Fruit fly (Drosophila melanogaster): ENCODE data around the gene CG13310.

CG13310 gene

DNA sequence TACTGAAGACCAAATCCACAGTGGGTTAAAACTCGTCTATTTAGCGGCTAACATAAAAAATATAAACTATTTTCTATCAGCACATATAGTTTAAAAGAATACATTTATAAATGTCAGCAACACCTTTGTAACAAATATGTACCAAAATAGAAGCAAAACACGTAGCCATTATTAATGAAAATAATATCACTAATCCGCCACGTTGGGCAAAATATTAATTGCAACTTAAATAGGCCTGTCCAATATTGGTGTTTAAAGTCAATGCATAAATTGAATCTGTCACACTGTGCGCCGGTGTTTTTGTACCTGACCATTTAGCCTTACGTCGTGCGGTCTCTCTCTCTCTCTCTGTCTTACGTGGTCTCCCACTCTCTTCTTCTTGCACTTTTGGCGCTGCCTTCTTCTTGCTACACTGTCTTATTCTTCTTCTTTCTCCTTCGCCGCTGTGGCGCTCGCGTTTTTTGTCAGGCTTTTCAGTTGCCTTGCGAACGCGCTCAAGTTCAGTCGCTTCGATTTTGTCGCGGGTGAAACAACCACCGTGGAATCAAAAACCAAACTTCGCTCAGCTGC lies 34.3 kb downstream of the CG13310 start (continued):
- peak; percentile 99 for TF ChIP-seq CG10209 (GFP tag; optimal IDR thresholded peaks at IDR 0.05)
- TF ChIP-seq Sry-δ (GFP tag; optimal IDR thresholded peaks at IDR 0.05), result peak; percentile 65
- peak; percentile 99 for TF ChIP-seq Chrac-16 (GFP tag; optimal IDR thresholded peaks at IDR 0.05)
- TF ChIP-seq inv (GFP tag; IDR thresholded peaks at IDR 0.05; ENCODE audit: partially characterized antibody), result peak; percentile 43; the same call in 1 of the 2 replicates
- TF ChIP-seq CG16863 (GFP tag; optimal IDR thresholded peaks at IDR 0.05), result peak; percentile 98
- TF ChIP-seq CG33557 (GFP tag; optimal IDR thresholded peaks at IDR 0.05), result peak; percentile 99
- TF ChIP-seq Sin3A (optimal IDR thresholded peaks at IDR 0.05), result no peak
- TF ChIP-seq tx (GFP tag; optimal IDR thresholded peaks at IDR 0.05), result peak; percentile 97
- TF ChIP-seq schlank (tag; optimal IDR thresholded peaks at IDR 0.05), result peak; percentile 94
- TF ChIP-seq CG4360 (GFP tag; IDR thresholded peaks at IDR 0.05), result peak; percentile 64
- TF ChIP-seq stwl (tag; optimal IDR thresholded peaks at IDR 0.05), result peak; percentile 55
- peak; percentile 97 for TF ChIP-seq H15 (GFP tag; IDR thresholded peaks at IDR 0.05)
- TF ChIP-seq Bgb (GFP tag; IDR thresholded peaks at IDR 0.05; ENCODE audit: partially characterized antibody), result peak; percentile 47
- TF ChIP-seq onecut (GFP tag; IDR thresholded peaks at IDR 0.05), result peak; percentile 91
- TF ChIP-seq HHEX (GFP tag; optimal IDR thresholded peaks at IDR 0.05), result peak; percentile 96
- TF ChIP-seq pan (optimal IDR thresholded peaks at IDR 0.05), result no peak
- peak in 1 of 2 experiments; percentile 99 for TF ChIP-seq pan (GFP tag; optimal IDR thresholded peaks at IDR 0.05 in 1 of 2, IDR thresholded peaks at IDR 0.05 in 1 of 2)
- peak; percentile 100 for TF ChIP-seq CG17361 (GFP tag; IDR thresholded peaks at IDR 0.05)
- TF ChIP-seq croc (GFP tag; conservative IDR thresholded peaks at IDR 0.05), result peak; percentile 98
- peak; percentile 96 for TF ChIP-seq nau (GFP tag; optimal IDR thresholded peaks at IDR 0.05)
- TF ChIP-seq CG1529 (GFP tag; optimal IDR thresholded peaks at IDR 0.05), result peak; percentile 99
- 0 out of 3 replicates have a peak, but pooled peaks have one; percentile 31 for TF ChIP-seq Doc3 (GFP tag; IDR thresholded peaks at IDR 0.05; ENCODE audit: partially characterized antibody)
- TF ChIP-seq lov (optimal IDR thresholded peaks at IDR 0.05), result no peak
- TF ChIP-seq lov (GFP tag; IDR thresholded peaks at IDR 0.05), result peak; percentile 93
- TF ChIP-seq nerfin-2 (GFP tag; IDR thresholded peaks at IDR 0.05; ENCODE audit: partially characterized antibody), result peak; percentile 63
- TF ChIP-seq trem (tag; optimal IDR thresholded peaks at IDR 0.05), result peak; percentile 93
- TF ChIP-seq Bdp1 (GFP tag; optimal IDR thresholded peaks at IDR 0.05), result peak; percentile 91
- TF ChIP-seq CG31441 (GFP tag; IDR thresholded peaks at IDR 0.05), result peak; percentile 98
- TF ChIP-seq CG2129 (GFP tag; IDR thresholded peaks at IDR 0.05; ENCODE audit: partially characterized antibody), result no peak
- TF ChIP-seq fru (optimal IDR thresholded peaks at IDR 0.05), result no peak
- TF ChIP-seq chn (GFP tag; optimal IDR thresholded peaks at IDR 0.05), result peak; percentile 98
- peak; percentile 51 to 78 for TF ChIP-seq insv (GFP tag; optimal IDR thresholded peaks at IDR 0.05)
- peak; percentile 97 for TF ChIP-seq CG2875 (GFP tag; optimal IDR thresholded peaks at IDR 0.05)
- TF ChIP-seq TFAM (GFP tag; optimal IDR thresholded peaks at IDR 0.05), result peak; percentile 86
- TF ChIP-seq wek (GFP tag; optimal IDR thresholded peaks at IDR 0.05), result peak; percentile 90
- peak; percentile 100 for TF ChIP-seq CG9437 (GFP tag; optimal IDR thresholded peaks at IDR 0.05)
- TF ChIP-seq kni (GFP tag; optimal IDR thresholded peaks at IDR 0.05), result peak; percentile 94
- TF ChIP-seq CG13424 (tag; optimal IDR thresholded peaks at IDR 0.05), result peak; percentile 99
- no peak for TF ChIP-seq CG8478 (optimal IDR thresholded peaks at IDR 0.05)
- peak; percentile 100 for TF ChIP-seq CG17385 (GFP tag; optimal IDR thresholded peaks at IDR 0.05)
- peak; percentile 87 for TF ChIP-seq CG7987 (GFP tag; optimal IDR thresholded peaks at IDR 0.05)
- TF ChIP-seq CG7839 (tag; optimal IDR thresholded peaks at IDR 0.05), result peak; percentile 99
- TF ChIP-seq Lhr (GFP tag; optimal IDR thresholded peaks at IDR 0.05), result peak; percentile 96
- TF ChIP-seq run (tag; optimal IDR thresholded peaks at IDR 0.05), result peak; percentile 96
- peak; percentile 97 for TF ChIP-seq CG12744 (GFP tag; optimal IDR thresholded peaks at IDR 0.05)
- peak; percentile 88 for TF ChIP-seq CG6765 (GFP tag; optimal IDR thresholded peaks at IDR 0.05)
- TF ChIP-seq CG5953 (GFP tag; IDR thresholded peaks at IDR 0.05), result peak; percentile 96
- TF ChIP-seq CG15269 (tag; optimal IDR thresholded peaks at IDR 0.05), result peak; percentile 98
- peak; percentile 86 for TF ChIP-seq sqz (GFP tag; optimal IDR thresholded peaks at IDR 0.05)
- peak; percentile 95 for TF ChIP-seq CG17568 (GFP tag; optimal IDR thresholded peaks at IDR 0.05)

Measured in whole organism, embryonic.